Comparison of ENCODE assay signal across 1 fruit fly cellular context in the genomic region with DNA sequence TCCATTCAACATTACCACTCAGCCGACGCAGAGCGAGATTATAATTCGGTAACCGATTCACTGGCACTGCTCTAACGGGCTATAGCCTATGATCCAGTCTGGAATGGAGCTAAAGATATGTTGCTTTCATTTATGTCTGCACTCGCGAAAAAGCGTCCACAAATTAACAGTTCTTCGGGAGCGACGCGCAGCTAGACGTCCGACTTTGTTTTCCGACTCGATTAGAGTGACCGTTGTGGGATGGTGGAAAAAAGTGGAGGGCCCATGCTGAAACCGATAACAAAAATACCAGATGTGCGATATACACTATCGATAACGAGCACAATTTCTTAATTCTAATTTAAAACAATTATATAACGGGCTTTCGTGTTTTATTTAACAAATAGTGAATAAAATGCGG.
A peak's percentile ranks its signal among the peaks of the same experiment; 100 is the strongest.
TF ChIP-seq lines count a peak whose summit lies in the region.

A gene (minus strand): TSS at position 232 of the 400 bp plus-strand sequence.

TF ChIP-seq in whole organism, embryonic, 481 proteins besides CTCF, POLR2A, EP300 and RAD21 (continued from another document and continues in another):
- TF ChIP-seq Med (GFP tag; lab: Kevin White, UChicago) (peak; percentile 92), CG2129 (GFP tag; IDR thresholded peaks at IDR 0.05; lab: Robert Waterston, UW; ENCODE audit: partially characterized antibody) (peak; percentile 48; the same call in 1 of the 2 replicates), Hey (tag; optimal IDR thresholded peaks at IDR 0.05; lab: Kevin White, UChicago) (no peak), Awh (GFP tag; IDR thresholded peaks at IDR 0.05; lab: Robert Waterston, UW) (peak; percentile 20; the same call in 1 of the 2 replicates), CG2199 (GFP tag; IDR thresholded peaks at IDR 0.05; lab: Robert Waterston, UW) (0 out of 3 replicates have a peak, but pooled peaks have one; percentile 18), Fer1 (GFP tag; optimal IDR thresholded peaks at IDR 0.05; lab: Kevin White, UChicago) (no peak), CG10959 (GFP tag; IDR thresholded peaks at IDR 0.05; lab: Robert Waterston, UW) (no peak), CG11398 (GFP tag; optimal IDR thresholded peaks at IDR 0.05; lab: Kevin White, UChicago) (no peak), CG10147 (GFP tag; optimal IDR thresholded peaks at IDR 0.05; lab: Kevin White, UChicago) (no peak), lab (GFP tag; optimal IDR thresholded peaks at IDR 0.05; lab: Kevin White, UChicago) (peak; percentile 33), CG11723 (GFP tag; optimal IDR thresholded peaks at IDR 0.05; lab: Kevin White, UChicago) (no peak), CG5245 (GFP tag; optimal IDR thresholded peaks at IDR 0.05; lab: Kevin White, UChicago) (no peak), wek (GFP tag; optimal IDR thresholded peaks at IDR 0.05; lab: Kevin White, UChicago) (no peak), CG13296 (GFP tag; optimal IDR thresholded peaks at IDR 0.05; lab: Kevin White, UChicago) (no peak), CG4617 (GFP tag; optimal IDR thresholded peaks at IDR 0.05; lab: Kevin White, UChicago; ENCODE audit: borderline replicate concordance) (peak; percentile 11), insv (GFP tag; optimal IDR thresholded peaks at IDR 0.05; lab: Kevin White, UChicago) (peak in 1 of 2 experiments; percentile 22), nerfin-1 (tag; optimal IDR thresholded peaks at IDR 0.05; lab: Kevin White, UChicago) (no peak), CG1603 (tag; optimal IDR thresholded peaks at IDR 0.05; lab: Kevin White, UChicago) (peak; percentile 38), Jarid2 (GFP tag; optimal IDR thresholded peaks at IDR 0.05; lab: Kevin White, UChicago) (peak; percentile 96), Pdp1 (GFP tag; optimal IDR thresholded peaks at IDR 0.05; lab: Kevin White, UChicago) (peak in 1 of 2 experiments; percentile 99), CG30431 (GFP tag; optimal IDR thresholded peaks at IDR 0.05; lab: Kevin White, UChicago) (no peak), phol (tag; optimal IDR thresholded peaks at IDR 0.05; lab: Kevin White, UChicago) (no peak), CG13624 (GFP tag; optimal IDR thresholded peaks at IDR 0.05; lab: Kevin White, UChicago) (peak; percentile 16), CG10979 (tag; optimal IDR thresholded peaks at IDR 0.05; lab: Kevin White, UChicago) (no peak), CG1792 (GFP tag; optimal IDR thresholded peaks at IDR 0.05; lab: Kevin White, UChicago) (no peak), CG12391 (tag; optimal IDR thresholded peaks at IDR 0.05; lab: Kevin White, UChicago) (peak; percentile 19), cwo (GFP tag; optimal IDR thresholded peaks at IDR 0.05; lab: Kevin White, UChicago) (peak; percentile 34), gfzf (GFP tag; optimal IDR thresholded peaks at IDR 0.05; lab: Kevin White, UChicago) (peak; percentile 75), nmo (GFP tag; optimal IDR thresholded peaks at IDR 0.05; lab: Kevin White, UChicago) (peak; percentile 15), CG9817 (tag; optimal IDR thresholded peaks at IDR 0.05; lab: Kevin White, UChicago) (no peak), dpn (GFP tag; optimal IDR thresholded peaks at IDR 0.05; lab: Kevin White, UChicago) (peak in 1 of 2 experiments; percentile 4), CG14014 (GFP tag; IDR thresholded peaks at IDR 0.05; lab: Robert Waterston, UW) (peak; percentile 30; the same call in 1 of the 2 replicates), bigmax (GFP tag; optimal IDR thresholded peaks at IDR 0.05; lab: Kevin White, UChicago) (no peak), sna (GFP tag; IDR thresholded peaks at IDR 0.05; lab: Robert Waterston, UW; ENCODE audit: partially characterized antibody) (peak; percentile 62), D19A (tag; optimal IDR thresholded peaks at IDR 0.05; lab: Kevin White, UChicago) (peak; percentile 1), CG15601 (tag; optimal IDR thresholded peaks at IDR 0.05; lab: Kevin White, UChicago) (peak; percentile 15), zen2 (GFP tag; IDR thresholded peaks at IDR 0.05; lab: Robert Waterston, UW; ENCODE audit: partially characterized antibody) (peak; percentile 51; the same call in 2 of the 3 replicates), crc (GFP tag; optimal IDR thresholded peaks at IDR 0.05; lab: Kevin White, UChicago) (no peak), danr (GFP tag; IDR thresholded peaks at IDR 0.05; lab: Robert Waterston, UW) (no peak), E2f2 (GFP tag; IDR thresholded peaks at IDR 0.05; lab: Robert Waterston, UW) (peak; percentile 26; the same call in 1 of the 2 replicates), grau (tag; optimal IDR thresholded peaks at IDR 0.05; lab: Kevin White, UChicago) (peak; percentile 27), CG4328 (GFP tag; optimal IDR thresholded peaks at IDR 0.05; lab: Kevin White, UChicago) (no peak), tna (GFP tag; IDR thresholded peaks at IDR 0.05; lab: Robert Waterston, UW; ENCODE audit: partially characterized antibody) (peak; percentile 50), knrl (GFP tag; IDR thresholded peaks at IDR 0.05; lab: Robert Waterston, UW; ENCODE audit: partially characterized antibody) (peak; percentile 71), HLH4C (GFP tag; IDR thresholded peaks at IDR 0.05; lab: Robert Waterston, UW; ENCODE audit: partially characterized antibody) (peak; percentile 68), CG2875 (GFP tag; optimal IDR thresholded peaks at IDR 0.05; lab: Kevin White, UChicago) (no peak), CG5953 (GFP tag; IDR thresholded peaks at IDR 0.05; lab: Robert Waterston, UW) (no peak), pzg (GFP tag; optimal IDR thresholded peaks at IDR 0.05; lab: Kevin White, UChicago) (peak; percentile 79), vnd (GFP tag; IDR thresholded peaks at IDR 0.05; lab: Robert Waterston, UW; ENCODE audit: partially characterized antibody) (peak; percentile 59), Dbx (GFP tag; IDR thresholded peaks at IDR 0.05; lab: Robert Waterston, UW) (peak; percentile 62; the same call in 2 of the 3 replicates), HmgZ (tag; optimal IDR thresholded peaks at IDR 0.05; lab: Kevin White, UChicago) (peak; percentile 66), CHES-1-like (GFP tag; optimal IDR thresholded peaks at IDR 0.05; lab: Kevin White, UChicago) (peak; percentile 56), prd (optimal IDR thresholded peaks at IDR 0.05; lab: Kevin White, UChicago) (no peak), prd (GFP tag; IDR thresholded peaks at IDR 0.05; lab: Robert Waterston, UW) (no peak), Ssrp (tag; optimal IDR thresholded peaks at IDR 0.05; lab: Kevin White, UChicago) (no peak), CG9797 (GFP tag; optimal IDR thresholded peaks at IDR 0.05; lab: Kevin White, UChicago) (peak; percentile 68), CG31365 (tag; optimal IDR thresholded peaks at IDR 0.05; lab: Kevin White, UChicago) (peak; percentile 3), Sox102F (GFP tag; optimal IDR thresholded peaks at IDR 0.05; lab: Kevin White, UChicago) (no peak), CG9609 (GFP tag; optimal IDR thresholded peaks at IDR 0.05; lab: Kevin White, UChicago) (peak; percentile 1), chinmo (GFP tag; IDR thresholded peaks at IDR 0.05; lab: Robert Waterston, UW; ENCODE audit: partially characterized antibody) (0 out of 4 replicates have a peak, but pooled peaks have one; percentile 63), CG3847 (GFP tag; IDR thresholded peaks at IDR 0.05; lab: Robert Waterston, UW) (peak; percentile 30; the same call in 1 of the 2 replicates), vvl (GFP tag; IDR thresholded peaks at IDR 0.05; lab: Robert Waterston, UW) (peak; percentile 60), CG6272 (GFP tag; IDR thresholded peaks at IDR 0.05; lab: Robert Waterston, UW) (no peak), aop (GFP tag; IDR thresholded peaks at IDR 0.05; lab: Robert Waterston, UW) (peak; percentile 38; the same call in 1 of the 2 replicates), Meics (GFP tag; optimal IDR thresholded peaks at IDR 0.05; lab: Kevin White, UChicago) (no peak), CG6791 (GFP tag; IDR thresholded peaks at IDR 0.05; lab: Robert Waterston, UW; ENCODE audit: partially characterized antibody) (peak; percentile 77), z (GFP tag; IDR thresholded peaks at IDR 0.05; lab: Robert Waterston, UW) (0 out of 3 replicates have a peak, but pooled peaks have one; percentile 51), CrebB (tag; optimal IDR thresholded peaks at IDR 0.05; lab: Kevin White, UChicago) (peak; percentile 25), CG8478 (optimal IDR thresholded peaks at IDR 0.05; lab: Kevin White, UChicago) (no peak), dan (GFP tag; IDR thresholded peaks at IDR 0.05; lab: Robert Waterston, UW) (no peak), CG10274 (GFP tag; optimal IDR thresholded peaks at IDR 0.05; lab: Kevin White, UChicago) (no peak), Sry-δ (GFP tag; optimal IDR thresholded peaks at IDR 0.05; lab: Kevin White, UChicago) (peak; percentile 73), CG13894 (tag; optimal IDR thresholded peaks at IDR 0.05; lab: Kevin White, UChicago) (peak; percentile 25), H15 (GFP tag; IDR thresholded peaks at IDR 0.05; lab: Robert Waterston, UW) (no peak), CG9215 (GFP tag; IDR thresholded peaks at IDR 0.05; lab: Robert Waterston, UW) (no peak), NC2α (GFP tag; optimal IDR thresholded peaks at IDR 0.05; lab: Kevin White, UChicago) (peak; percentile 24), CG12155 (GFP tag; optimal IDR thresholded peaks at IDR 0.05; lab: Kevin White, UChicago) (no peak), CG8944 (GFP tag; optimal IDR thresholded peaks at IDR 0.05; lab: Kevin White, UChicago) (no peak), CG10209 (GFP tag; optimal IDR thresholded peaks at IDR 0.05; lab: Kevin White, UChicago) (no peak), rib (GFP tag; IDR thresholded peaks at IDR 0.05; lab: Robert Waterston, UW) (peak; percentile 28; the same call in 1 of the 2 replicates), CG18764 (GFP tag; optimal IDR thresholded peaks at IDR 0.05; lab: Kevin White, UChicago) (no peak), trem (tag; optimal IDR thresholded peaks at IDR 0.05; lab: Kevin White, UChicago) (peak; percentile 24), Kr (GFP tag; optimal IDR thresholded peaks at IDR 0.05; lab: Kevin White, UChicago) (no peak), bowl (GFP tag; IDR thresholded peaks at IDR 0.05; lab: Robert Waterston, UW) (no peak), otp (GFP tag; IDR thresholded peaks at IDR 0.05; lab: Robert Waterston, UW) (peak; percentile 63; the same call in 2 of the 3 replicates), sug (tag; optimal IDR thresholded peaks at IDR 0.05; lab: Kevin White, UChicago) (peak; percentile 52), CG9437 (GFP tag; optimal IDR thresholded peaks at IDR 0.05; lab: Kevin White, UChicago) (no peak), CG8924 (tag; optimal IDR thresholded peaks at IDR 0.05; lab: Kevin White, UChicago) (peak; percentile 37), h (optimal IDR thresholded peaks at IDR 0.05; lab: Kevin White, UChicago) (no peak), CG2712 (tag; optimal IDR thresholded peaks at IDR 0.05; lab: Kevin White, UChicago) (peak; percentile 20), mirr (GFP tag; optimal IDR thresholded peaks at IDR 0.05; lab: Kevin White, UChicago) (peak; percentile 9), hbn (GFP tag; IDR thresholded peaks at IDR 0.05; lab: Robert Waterston, UW; ENCODE audit: partially characterized antibody) (peak; percentile 57; the same call in 1 of the 2 replicates), Dek (tag; optimal IDR thresholded peaks at IDR 0.05; lab: Kevin White, UChicago) (peak; percentile 25), MTF-1 (GFP tag; optimal IDR thresholded peaks at IDR 0.05; lab: Kevin White, UChicago; ENCODE audit: borderline replicate concordance) (peak; percentile 33), CG3281 (GFP tag; optimal IDR thresholded peaks at IDR 0.05; lab: Kevin White, UChicago) (no peak), CG32772 (GFP tag; IDR thresholded peaks at IDR 0.05; lab: Robert Waterston, UW) (0 out of 2 replicates have a peak, but pooled peaks have one; percentile 25), HLH54F (GFP tag; optimal IDR thresholded peaks at IDR 0.05; lab: Kevin White, UChicago) (no peak), CG3163 (GFP tag; optimal IDR thresholded peaks at IDR 0.05; lab: Kevin White, UChicago) (peak; percentile 2), CG13287 (GFP tag; IDR thresholded peaks at IDR 0.05; lab: Robert Waterston, UW; ENCODE audit: partially characterized antibody) (peak; percentile 81), tgo (GFP tag; IDR thresholded peaks at IDR 0.05; lab: Robert Waterston, UW) (peak; percentile 29; the same call in 1 of the 3 replicates), Fer3 (tag; optimal IDR thresholded peaks at IDR 0.05; lab: Kevin White, UChicago) (no peak), Rfx (GFP tag; IDR thresholded peaks at IDR 0.05; lab: Robert Waterston, UW) (peak; percentile 55; the same call in 1 of the 2 replicates), Atf3 (GFP tag; optimal IDR thresholded peaks at IDR 0.05; lab: Kevin White, UChicago) (no peak), CG3065 (GFP tag; optimal IDR thresholded peaks at IDR 0.05; lab: Kevin White, UChicago) (no peak), esg (GFP tag; conservative IDR thresholded peaks at IDR 0.05; lab: Robert Waterston, UW) (no peak), CG16815 (GFP tag; optimal IDR thresholded peaks at IDR 0.05; lab: Kevin White, UChicago) (no peak), ro (GFP tag; IDR thresholded peaks at IDR 0.05; lab: Robert Waterston, UW) (no peak), CG1602 (GFP tag; optimal IDR thresholded peaks at IDR 0.05; lab: Kevin White, UChicago) (no peak), fu2 (GFP tag; optimal IDR thresholded peaks at IDR 0.05; lab: Kevin White, UChicago) (no peak), CG17568 (GFP tag; optimal IDR thresholded peaks at IDR 0.05; lab: Kevin White, UChicago) (peak; percentile 18), schlank (tag; optimal IDR thresholded peaks at IDR 0.05; lab: Kevin White, UChicago) (no peak), Myb (GFP tag; optimal IDR thresholded peaks at IDR 0.05; lab: Kevin White, UChicago) (peak; percentile 47), ftz-f1 (GFP tag; optimal IDR thresholded peaks at IDR 0.05; lab: Kevin White, UChicago) (peak; percentile 11), Mad (GFP tag; optimal IDR thresholded peaks at IDR 0.05; lab: Kevin White, UChicago) (no peak), Fer2 (tag; optimal IDR thresholded peaks at IDR 0.05; lab: Kevin White, UChicago) (no peak), CG32767 (GFP tag; IDR thresholded peaks at IDR 0.05; lab: Robert Waterston, UW) (peak; percentile 37; the same call in 1 of the 2 replicates), CG7271 (tag; optimal IDR thresholded peaks at IDR 0.05; lab: Kevin White, UChicago) (no peak), salm (tag; optimal IDR thresholded peaks at IDR 0.05; lab: Kevin White, UChicago) (peak; percentile 15), dimm (GFP tag; IDR thresholded peaks at IDR 0.05; lab: Robert Waterston, UW) (no peak), gsb-n (tag; optimal IDR thresholded peaks at IDR 0.05; lab: Kevin White, UChicago) (peak; percentile 3), CG13123 (GFP tag; optimal IDR thresholded peaks at IDR 0.05; lab: Kevin White, UChicago) (no peak), CG6683 (GFP tag; optimal IDR thresholded peaks at IDR 0.05; lab: Kevin White, UChicago) (no peak), jing (GFP tag; optimal IDR thresholded peaks at IDR 0.05; lab: Kevin White, UChicago) (no peak), Dref (GFP tag; IDR thresholded peaks at IDR 0.05; lab: Robert Waterston, UW) (peak; percentile 84)
